Worm (Caenorhabditis elegans) whole organism, young adult: ENCODE measurements around the gene metl-9.

Source experiments
- F39B2.1 ChIP-seq: fragments of 200-800 bp; sonication (Bioruptor generic); IDR thresholded peaks from 2 replicates; pipeline ENCODE4 v1.3.6; 2022; ENCODE audit warnings: missing genetic modification reagents, missing genetic modification characterization, missing compliant biosample characterization
- ama-1 ChIP-seq, 3 experiments: fragments of 150-350 bp in 1 of 3; sonication (generic microtip) in 2 of 3; optimal IDR thresholded peaks; 2 replicates each; lab custom pipeline; 2014 to 2018; ENCODE audit warnings: missing biosample characterization in 2 of 3, missing genetic modification characterization in 2 of 3, missing genetic modification reagents in 2 of 3
- aptf-2 ChIP-seq: fragments of 200-800 bp; sonication (Bioruptor generic); conservative IDR thresholded peaks from 2 replicates; pipeline ENCODE4 v1.3.6; 2022; ENCODE audit warnings: missing genetic modification reagents, missing genetic modification characterization, missing compliant biosample characterization
- ceh-27 ChIP-seq: fragments of 200-800 bp; sonication (Bioruptor generic); optimal IDR thresholded peaks from 2 replicates; lab custom pipeline; 2018; ENCODE audit warnings: mild to moderate bottlenecking, missing genetic modification characterization, moderate library complexity, missing compliant biosample characterization
- ets-4 ChIP-seq: fragments of 200-800 bp; sonication (Bioruptor generic); optimal IDR thresholded peaks from 2 replicates; lab custom pipeline; 2018; ENCODE audit warnings: mild to moderate bottlenecking, missing genetic modification characterization, missing compliant biosample characterization
- lin-26 ChIP-seq: fragments of 200-800 bp; sonication (Bioruptor generic); IDR thresholded peaks from 2 replicates; pipeline ENCODE4 v1.3.6; 2022; ENCODE audit warnings: missing genetic modification reagents, missing genetic modification characterization, missing compliant biosample characterization
- nfya-2 ChIP-seq: fragments of 200-800 bp; sonication (Bioruptor generic); IDR thresholded peaks from 2 replicates; pipeline ENCODE4 v1.3.6; 2022; ENCODE audit warnings: missing genetic modification reagents, missing genetic modification characterization, missing compliant biosample characterization
- nhr-120 ChIP-seq: fragments of 200-800 bp; sonication (Bioruptor generic); IDR thresholded peaks from 2 replicates; pipeline ENCODE4 v1.3.6; 2022; ENCODE audit warnings: missing genetic modification characterization, missing compliant biosample characterization
- snpc-4 ChIP-seq, 5 experiments: fragments of 150-350 bp in 1 of 5; sonication (generic microtip) in 4 of 5; optimal IDR thresholded peaks; 2 replicates each; lab custom pipeline; 2014 to 2018; ENCODE audit warnings: missing genetic modification characterization in 5 of 5, missing biosample characterization in 3 of 5, antibody characterized with exemption in 2 of 5, mild to moderate bottlenecking in 2 of 5, missing compliant biosample characterization in 2 of 5, missing genotype in 2 of 5, moderate library complexity in 2 of 5, missing genetic modification reagents in 1 of 5

DNA sequence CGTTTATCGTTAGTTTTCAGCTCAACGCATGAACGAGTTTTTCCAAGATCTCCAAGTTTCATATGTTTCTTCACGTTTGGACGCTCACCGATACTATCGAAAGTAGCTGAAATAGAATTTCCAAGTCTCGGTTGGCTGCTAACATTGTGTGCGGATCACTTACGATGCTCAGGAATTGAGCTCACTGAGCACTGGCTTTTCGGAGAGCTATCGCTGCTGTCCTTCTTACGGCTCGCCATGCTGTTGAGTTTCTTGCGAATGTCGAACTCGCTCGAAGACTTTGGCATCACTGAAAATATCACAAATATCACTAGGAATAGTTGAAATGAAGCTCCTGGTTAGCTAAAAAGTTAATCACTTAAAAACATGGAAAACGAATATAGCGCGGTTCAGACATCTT lies 27.1 kb downstream of the metl-9 start:
- no peak for TF ChIP-seq ceh-27 (GFP tag; lab: Kevin White, UChicago)
- TF ChIP-seq lin-26 (GFP tag; lab: Robert Waterston, UW): no peak
- no peak for TF ChIP-seq ets-4 (GFP tag; lab: Kevin White, UChicago)
- no peak for TF ChIP-seq aptf-2 (GFP tag; lab: Robert Waterston, UW)
- no peak for TF ChIP-seq ama-1 (optimal IDR thresholded peaks at IDR 0.05; lab: Kevin White, UChicago)
- no peak for TF ChIP-seq ama-1 (GFP tag; optimal IDR thresholded peaks at IDR 0.05; lab: Kevin White, UChicago)
- no peak for TF ChIP-seq snpc-4 (GFP tag; optimal IDR thresholded peaks at IDR 0.05; lab: Kevin White, UChicago)
- no peak for TF ChIP-seq snpc-4 (tag; optimal IDR thresholded peaks at IDR 0.05; lab: Kevin White, UChicago)
- TF ChIP-seq nhr-120: no peak
- TF ChIP-seq F39B2.1 (GFP tag; lab: Robert Waterston, UW): no peak
- TF ChIP-seq nfya-2 (GFP tag; lab: Robert Waterston, UW): no peak
